Worm (Caenorhabditis elegans) whole organism, midembryonic: ENCODE data around the gene C05D12.7.

ENCODE experiments used
- T22C8.4 ChIP-seq: fragments of 200-800 bp; sonication (Bioruptor generic); IDR thresholded peaks from 2 replicates; pipeline ENCODE4 v1.3.6; 2022; ENCODE audit warnings: missing genetic modification characterization, missing compliant biosample characterization
- cog-1 ChIP-seq: sonication (generic microtip); optimal IDR thresholded peaks from 2 replicates; lab custom pipeline; 2016; ENCODE audit warnings: missing genetic modification characterization, missing compliant biosample characterization
- flt-1 ChIP-seq: fragments of 200-800 bp; sonication (Bioruptor generic); IDR thresholded peaks from 2 replicates; pipeline ENCODE4 v1.3.6; 2022; ENCODE audit warnings: missing genetic modification characterization, missing compliant biosample characterization
- klf-2 ChIP-seq: fragments of 200-800 bp; sonication (Bioruptor generic); conservative IDR thresholded peaks from 2 replicates; pipeline ENCODE4 v1.3.6; 2022; ENCODE audit warnings: missing genetic modification reagents, missing genetic modification characterization, missing compliant biosample characterization
- med-1 ChIP-seq: sonication (generic microtip); optimal IDR thresholded peaks from 2 replicates; lab custom pipeline; 2017; ENCODE audit warnings: missing genetic modification characterization, mild to moderate bottlenecking, missing compliant biosample characterization, antibody characterized with exemption, missing genetic modification reagents; ENCODE audit not compliant: insufficient read depth
- tab-1 ChIP-seq: fragments of 200-800 bp; sonication (Bioruptor generic); IDR thresholded peaks from 2 replicates; pipeline ENCODE4 v1.3.6; 2022; ENCODE audit warnings: missing genetic modification characterization, missing compliant biosample characterization
- ztf-23 ChIP-seq: fragments of 200-800 bp; sonication (Bioruptor generic); IDR thresholded peaks from 2 replicates; pipeline ENCODE4 v1.3.6; 2022; ENCODE audit warnings: missing genetic modification reagents, missing genetic modification characterization, missing compliant biosample characterization
- ztf-29 ChIP-seq: fragments of 200-800 bp; sonication (Bioruptor generic); IDR thresholded peaks from 2 replicates; pipeline ENCODE4 v1.3.6; 2022; ENCODE audit warnings: missing genetic modification reagents, missing genetic modification characterization, missing compliant biosample characterization

DNA sequence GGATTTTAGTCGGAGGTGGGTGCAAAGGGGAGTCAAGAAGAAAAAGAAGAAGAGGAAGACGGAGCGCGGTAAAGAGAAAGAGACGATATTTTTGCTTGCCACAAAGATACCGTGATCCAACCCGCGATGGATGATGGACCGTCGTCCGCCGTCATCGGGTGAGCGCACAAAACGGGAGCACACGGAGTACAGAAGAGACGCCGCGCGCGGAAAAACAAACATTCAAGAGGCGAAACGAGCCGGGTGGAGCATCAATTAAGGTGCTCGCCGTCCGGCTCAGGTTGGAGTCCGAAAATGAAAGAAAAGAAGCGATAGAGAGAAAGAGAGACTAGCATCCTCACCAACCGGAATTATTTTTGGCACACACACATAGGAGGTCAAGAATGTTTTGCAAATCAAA lies 16.1 kb upstream of the C05D12.7 start:
- TF ChIP-seq cog-1 (tag; lab: Kevin White, UChicago) (no peak), ztf-23 (no peak), med-1 (GFP tag; lab: Kevin White, UChicago) (no peak), tab-1 (GFP tag; lab: Robert Waterston, UW) (no peak), T22C8.4 (GFP tag; lab: Robert Waterston, UW) (no peak), ztf-29 (GFP tag; lab: Robert Waterston, UW) (no peak), flt-1 (no peak), klf-2 (GFP tag; lab: Robert Waterston, UW) (no peak)
